Fruit fly (Drosophila melanogaster) whole organism, pupa: Measurements from ENCODE around the gene ogre.

Experiments
- CG10348 ChIP-seq: fragments of 200-800 bp; sonication (Bioruptor generic); IDR thresholded peaks from 2 replicates; pipeline ENCODE4 v1.3.6; 2022; ENCODE audit warnings: missing biosample characterization, missing genetic modification characterization
- CG12605 ChIP-seq: fragments of 200-800 bp; sonication (Bioruptor generic); IDR thresholded peaks from 2 replicates; pipeline ENCODE4 v1.3.6; 2022; ENCODE audit warnings: missing biosample characterization, missing genetic modification characterization
- CG13204 ChIP-seq: fragments of 200-800 bp; sonication (Bioruptor generic); optimal IDR thresholded peaks from 2 replicates; lab custom pipeline; 2018; ENCODE audit warnings: missing biosample characterization, mild to moderate bottlenecking, missing genetic modification characterization, moderate library complexity
- CG14655 ChIP-seq: fragments of 200-800 bp; sonication (Bioruptor generic); optimal IDR thresholded peaks from 3 replicates; lab custom pipeline; 2017; ENCODE audit warnings: mild to moderate bottlenecking, missing biosample characterization, missing genetic modification reagents, missing genetic modification characterization
- CG15710 ChIP-seq: fragments of 200-800 bp; sonication (Bioruptor generic); optimal IDR thresholded peaks from 2 replicates; lab custom pipeline; 2018; ENCODE audit warnings: missing biosample characterization, mild to moderate bottlenecking, missing genetic modification characterization, moderate library complexity
- CG17806 ChIP-seq: fragments of 200-800 bp; sonication (Bioruptor generic); optimal IDR thresholded peaks from 2 replicates; lab custom pipeline; 2018; ENCODE audit warnings: missing biosample characterization, mild to moderate bottlenecking, missing genetic modification characterization, moderate library complexity
- CG32121 ChIP-seq: fragments of 200-800 bp; sonication (Bioruptor generic); IDR thresholded peaks from 2 replicates; pipeline ENCODE4 v1.3.6; 2022; ENCODE audit warnings: missing biosample characterization, missing genetic modification characterization
- CG34367 ChIP-seq: fragments of 200-800 bp; sonication (Bioruptor generic); optimal IDR thresholded peaks from 2 replicates; lab custom pipeline; 2018; ENCODE audit warnings: missing biosample characterization, mild to moderate bottlenecking, missing genetic modification characterization
- CG4496 ChIP-seq: fragments of 200-800 bp; sonication (Bioruptor generic); IDR thresholded peaks from 3 replicates; pipeline ENCODE4 v1.3.6; 2022; ENCODE audit warnings: missing biosample characterization, missing genetic modification characterization
- CG8159 ChIP-seq: fragments of 200-800 bp; sonication (Bioruptor generic); optimal IDR thresholded peaks from 3 replicates; lab custom pipeline; 2018; ENCODE audit warnings: missing biosample characterization, mild to moderate bottlenecking, missing genetic modification characterization, moderate library complexity
- CG8301 ChIP-seq: fragments of 200-800 bp; sonication (Bioruptor generic); optimal IDR thresholded peaks from 2 replicates; lab custom pipeline; 2018; ENCODE audit warnings: missing biosample characterization, mild to moderate bottlenecking, missing genetic modification characterization
- CG9948 ChIP-seq: fragments of 200-800 bp; sonication (Bioruptor generic); optimal IDR thresholded peaks from 2 replicates; lab custom pipeline; 2018; ENCODE audit warnings: missing biosample characterization, mild to moderate bottlenecking, missing genetic modification characterization, moderate library complexity
- D1 ChIP-seq: fragments of 200-800 bp; sonication (Bioruptor generic); optimal IDR thresholded peaks from 2 replicates; lab custom pipeline; 2018; ENCODE audit warnings: missing biosample characterization, mild to moderate bottlenecking, missing genetic modification characterization, moderate library complexity
- EcR ChIP-seq: fragments of 200-800 bp; sonication (Bioruptor generic); optimal IDR thresholded peaks from 3 replicates; lab custom pipeline; 2019; ENCODE audit warnings: missing biosample characterization, missing genetic modification characterization, mild to moderate bottlenecking, moderate library complexity, missing genetic modification reagents
- Ets98B ChIP-seq: fragments of 200-800 bp; sonication (Bioruptor generic); IDR thresholded peaks from 2 replicates; pipeline ENCODE4 v1.3.6; 2022; ENCODE audit warnings: missing biosample characterization, missing genetic modification characterization
- Pif1A ChIP-seq: fragments of 200-800 bp; sonication (Bioruptor generic); optimal IDR thresholded peaks from 3 replicates; lab custom pipeline; 2016; ENCODE audit warnings: missing biosample characterization, missing genetic modification characterization
- Pif1B ChIP-seq: fragments of 200-800 bp; sonication (Bioruptor generic); optimal IDR thresholded peaks from 3 replicates; lab custom pipeline; 2016; ENCODE audit warnings: missing biosample characterization, missing genetic modification characterization
- Snoo ChIP-seq: fragments of 200-800 bp; sonication (Bioruptor generic); optimal IDR thresholded peaks from 3 replicates; lab custom pipeline; 2017; ENCODE audit warnings: missing biosample characterization, mild to moderate bottlenecking, missing genetic modification characterization, inconsistent platforms
- fd96Ca ChIP-seq: fragments of 200-800 bp; sonication (Bioruptor generic); IDR thresholded peaks from 3 replicates; pipeline ENCODE4 v1.3.6; 2022; ENCODE audit warnings: missing biosample characterization, missing genetic modification characterization
- gl ChIP-seq: fragments of 200-800 bp; sonication (Bioruptor generic); optimal IDR thresholded peaks from 2 replicates; lab custom pipeline; 2018; ENCODE audit warnings: missing biosample characterization, mild to moderate bottlenecking, missing genetic modification characterization
- rn ChIP-seq: fragments of 200-800 bp; sonication (Bioruptor generic); IDR thresholded peaks from 2 replicates; pipeline ENCODE4 v1.3.6; 2022; ENCODE audit warnings: missing biosample characterization, missing genetic modification characterization

The ogre gene

dm6 chrX:7007693-7008092 lies 16.6 kb upstream of the ogre start:
- TF ChIP-seq CG12605 (GFP tag; lab: Robert Waterston, UW): no peak
- no peak for TF ChIP-seq rn (GFP tag; lab: Robert Waterston, UW)
- peak; percentile 5 for TF ChIP-seq CG14655 (GFP tag; lab: Kevin White, UChicago)
- no peak for TF ChIP-seq fd96Ca (GFP tag; lab: Robert Waterston, UW)
- TF ChIP-seq gl (tag; lab: Kevin White, UChicago): no peak
- TF ChIP-seq EcR (GFP tag; lab: Kevin White, UChicago): no peak
- TF ChIP-seq CG8301 (tag; lab: Kevin White, UChicago): no peak
- TF ChIP-seq CG15710 (tag; lab: Kevin White, UChicago): peak; percentile 26
- TF ChIP-seq CG8159: peak; percentile 27
- peak; percentile 16 for TF ChIP-seq Pif1A (GFP tag; lab: Kevin White, UChicago)
- peak; percentile 7 for TF ChIP-seq CG9948 (tag; lab: Kevin White, UChicago)
- no peak for TF ChIP-seq CG4496 (GFP tag; lab: Robert Waterston, UW)
- TF ChIP-seq CG17806: peak; percentile 20
- TF ChIP-seq Snoo (tag; lab: Kevin White, UChicago): no peak
- no peak for TF ChIP-seq Ets98B
- no peak for TF ChIP-seq D1 (tag; lab: Kevin White, UChicago)
- no peak for TF ChIP-seq CG10348 (GFP tag; lab: Robert Waterston, UW)
- TF ChIP-seq CG32121 (GFP tag; lab: Robert Waterston, UW): no peak
- no peak for TF ChIP-seq CG34367 (tag; lab: Kevin White, UChicago)
- no peak for TF ChIP-seq Pif1B (GFP tag; lab: Kevin White, UChicago)
- TF ChIP-seq CG13204 (GFP tag; lab: Kevin White, UChicago): no peak

- TF ChIP-seq Pif1B (GFP tag; lab: Kevin White, UChicago) (no peak), CG8301 (tag; lab: Kevin White, UChicago) (no peak), CG17806 (no peak), CG32121 (GFP tag; lab: Robert Waterston, UW) (no peak), CG12605 (GFP tag; lab: Robert Waterston, UW) (no peak), fd96Ca (GFP tag; lab: Robert Waterston, UW) (no peak), Ets98B (no peak), rn (GFP tag; lab: Robert Waterston, UW) (no peak)
Measured at dm6 chrX:7005444-7005843, 14.3 kb upstream of the ogre start.

- TF ChIP-seq Pif1B (GFP tag; lab: Kevin White, UChicago) (no peak), fd96Ca (GFP tag; lab: Robert Waterston, UW) (no peak), CG10348 (GFP tag; lab: Robert Waterston, UW) (no peak), CG15710 (tag; lab: Kevin White, UChicago) (no peak), gl (tag; lab: Kevin White, UChicago) (no peak), CG9948 (tag; lab: Kevin White, UChicago) (no peak), CG17806 (no peak)
- TF ChIP-seq, all 21 proteins: peak for 0
Measured at dm6 chrX:7004101-7004700, 13.1 kb upstream of the ogre start.

- TF ChIP-seq CG13204 (GFP tag; lab: Kevin White, UChicago): no peak
- no peak for TF ChIP-seq CG17806
- peak; percentile 61; the same call in 1 of the 2 replicates for TF ChIP-seq CG32121 (GFP tag; lab: Robert Waterston, UW)
- TF ChIP-seq CG15710 (tag; lab: Kevin White, UChicago): peak; percentile 27
- TF ChIP-seq CG34367 (tag; lab: Kevin White, UChicago): no peak
- peak; percentile 37 for TF ChIP-seq CG14655 (GFP tag; lab: Kevin White, UChicago)
- peak; percentile 65 for TF ChIP-seq fd96Ca (GFP tag; lab: Robert Waterston, UW)
- peak; percentile 55 for TF ChIP-seq Pif1B (GFP tag; lab: Kevin White, UChicago)
- peak; percentile 4 for TF ChIP-seq CG8159
- TF ChIP-seq CG4496 (GFP tag; lab: Robert Waterston, UW): peak; percentile 64; the same call in 1 of the 3 replicates
- peak; percentile 37 for TF ChIP-seq Ets98B
- TF ChIP-seq, all 21 proteins: peak for 8
Measured at dm6 chrX:7001135-7001769, 10.1 kb upstream of the ogre start.

dm6 chrX:7000444-7001134 lies 9.5 kb upstream of the ogre start:
- TF ChIP-seq CG15710 (tag; lab: Kevin White, UChicago) (peak; percentile 40), rn (GFP tag; lab: Robert Waterston, UW) (no peak), CG9948 (tag; lab: Kevin White, UChicago) (peak; percentile 20), CG12605 (GFP tag; lab: Robert Waterston, UW) (no peak), CG8159 (peak; percentile 47), CG8301 (tag; lab: Kevin White, UChicago) (peak; percentile 46), Pif1A (GFP tag; lab: Kevin White, UChicago) (peak; percentile 41), CG14655 (GFP tag; lab: Kevin White, UChicago) (peak; percentile 67), EcR (GFP tag; lab: Kevin White, UChicago) (peak; percentile 33), CG34367 (tag; lab: Kevin White, UChicago) (peak; percentile 28), gl (tag; lab: Kevin White, UChicago) (no peak)
